Worm (Caenorhabditis elegans): ENCODE data around the gene lea-1.

Gene lea-1

ce11 chrV:10043234-10043796 is 31.6 kb downstream of the lea-1 start, which contains the start of gene T06E8.8:
TSS of gene T06E8.8 (plus strand) at chrV:10043746.
- no peak for TF ChIP-seq nhr-12 (tag; optimal IDR thresholded peaks at IDR 0.05)
- TF ChIP-seq lin-13 (tag; optimal IDR thresholded peaks at IDR 0.05): no peak
- TF ChIP-seq sptf-1 (tag; optimal IDR thresholded peaks at IDR 0.05): peak; percentile 3
- TF ChIP-seq pha-4 (tag; optimal IDR thresholded peaks at IDR 0.05): no peak

- no peak for TF ChIP-seq mep-1 (tag; optimal IDR thresholded peaks at IDR 0.05)
- no peak for TF ChIP-seq nhr-237 (tag; optimal IDR thresholded peaks at IDR 0.05)
- TF ChIP-seq ceh-39 (tag; optimal IDR thresholded peaks at IDR 0.05): no peak
- no peak for TF ChIP-seq drap-1 (GFP tag; optimal IDR thresholded peaks at IDR 0.05)
- no peak for TF ChIP-seq flh-1 (GFP tag; optimal IDR thresholded peaks at IDR 0.05)
- no peak for TF ChIP-seq nhr-12 (tag; optimal IDR thresholded peaks at IDR 0.05)
- TF ChIP-seq nhr-28 (tag; optimal IDR thresholded peaks at IDR 0.05): no peak
- TF ChIP-seq M03D4.4 (tag; optimal IDR thresholded peaks at IDR 0.05): no peak
- TF ChIP-seq ceh-83 (GFP tag; optimal IDR thresholded peaks at IDR 0.05): no peak
- TF ChIP-seq lsy-2 (tag; optimal IDR thresholded peaks at IDR 0.05): no peak
- no peak for TF ChIP-seq unc-62 (GFP tag; optimal IDR thresholded peaks at IDR 0.05)
- TF ChIP-seq tbx-8 (GFP tag; optimal IDR thresholded peaks at IDR 0.05): no peak
- no peak for TF ChIP-seq nhr-2 (tag; optimal IDR thresholded peaks at IDR 0.05)
- TF ChIP-seq unc-39 (tag; optimal IDR thresholded peaks at IDR 0.05): no peak
- TF ChIP-seq ces-1 (GFP tag; optimal IDR thresholded peaks at IDR 0.05): no peak
- no peak for TF ChIP-seq ham-2 (GFP tag; optimal IDR thresholded peaks at IDR 0.05)
- no peak for TF ChIP-seq bed-3 (GFP tag; optimal IDR thresholded peaks at IDR 0.05)
These were observed 33.0 kb downstream of the lea-1 start for ce11 chrV:10044735-10045134.

- TF ChIP-seq ceh-43 (GFP tag; optimal IDR thresholded peaks at IDR 0.05): no peak
- TF ChIP-seq ces-1 (GFP tag; optimal IDR thresholded peaks at IDR 0.05): peak; percentile 10
These were observed 34.8 kb downstream of the lea-1 start for ce11 chrV:10046503-10046902.

- TF ChIP-seq lin-32 (GFP tag; optimal IDR thresholded peaks at IDR 0.05) (no peak), lsy-2 (tag; optimal IDR thresholded peaks at IDR 0.05) (no peak), ceh-43 (GFP tag; optimal IDR thresholded peaks at IDR 0.05) (no peak), ces-1 (GFP tag; optimal IDR thresholded peaks at IDR 0.05) (no peak), unc-39 (tag; optimal IDR thresholded peaks at IDR 0.05) (no peak), mab-5 (tag; optimal IDR thresholded peaks at IDR 0.05) (no peak), tbx-8 (GFP tag; optimal IDR thresholded peaks at IDR 0.05) (no peak), nhr-2 (tag; optimal IDR thresholded peaks at IDR 0.05) (no peak), lin-13 (tag; optimal IDR thresholded peaks at IDR 0.05) (no peak), nhr-237 (tag; optimal IDR thresholded peaks at IDR 0.05) (no peak), unc-62 (GFP tag; optimal IDR thresholded peaks at IDR 0.05) (no peak), mep-1 (tag; optimal IDR thresholded peaks at IDR 0.05) (no peak), ztf-11 (tag; optimal IDR thresholded peaks at IDR 0.05) (no peak), unc-120 (tag; optimal IDR thresholded peaks at IDR 0.05; ENCODE audit: poor library complexity, severe bottlenecking) (no peak)
These were observed 35.5 kb downstream of the lea-1 start for ce11 chrV:10047189-10047588.

ce11 chrV:10051855-10052254 is 40.1 kb downstream of the lea-1 start, which contains the start of gene str-118:
TSS of gene str-118 (plus strand) at chrV:10052155.
- no peak for TF ChIP-seq elt-3 (tag; optimal IDR thresholded peaks at IDR 0.05)
- no peak for TF ChIP-seq drap-1 (GFP tag; optimal IDR thresholded peaks at IDR 0.05)

- TF ChIP-seq hlh-1 (tag; optimal IDR thresholded peaks at IDR 0.05) (no peak), ces-1 (GFP tag; optimal IDR thresholded peaks at IDR 0.05) (peak; percentile 88), lsy-2 (tag; optimal IDR thresholded peaks at IDR 0.05) (peak; percentile 88), unc-62 (GFP tag; optimal IDR thresholded peaks at IDR 0.05) (no peak), nhr-2 (tag; optimal IDR thresholded peaks at IDR 0.05) (no peak), cnd-1 (tag; optimal IDR thresholded peaks at IDR 0.05) (no peak), ceh-83 (GFP tag; optimal IDR thresholded peaks at IDR 0.05) (no peak), zip-8 (tag; optimal IDR thresholded peaks at IDR 0.05) (no peak)
These were observed 43.1 kb downstream of the lea-1 start, which contains the start of gene yif-1 for ce11 chrV:10054872-10055271. TSS of gene yif-1 (minus strand) at chrV:10054913.
